Fruit fly (Drosophila melanogaster) ovary, adult (tissue): Measurements from ENCODE around the gene CG7872.
A peak's percentile ranks its signal among the peaks of the same experiment; 100 is the strongest.

ENCODE experiments used
- CG17801 ChIP-seq: fragments of 200-800 bp; optimal IDR thresholded peaks from 2 replicates; lab custom pipeline; 2019; ENCODE audit warnings: missing biosample characterization, mild to moderate bottlenecking, missing genetic modification characterization, moderate library complexity; ENCODE audit not compliant: partially characterized antibody

Gene CG7872

DNA sequence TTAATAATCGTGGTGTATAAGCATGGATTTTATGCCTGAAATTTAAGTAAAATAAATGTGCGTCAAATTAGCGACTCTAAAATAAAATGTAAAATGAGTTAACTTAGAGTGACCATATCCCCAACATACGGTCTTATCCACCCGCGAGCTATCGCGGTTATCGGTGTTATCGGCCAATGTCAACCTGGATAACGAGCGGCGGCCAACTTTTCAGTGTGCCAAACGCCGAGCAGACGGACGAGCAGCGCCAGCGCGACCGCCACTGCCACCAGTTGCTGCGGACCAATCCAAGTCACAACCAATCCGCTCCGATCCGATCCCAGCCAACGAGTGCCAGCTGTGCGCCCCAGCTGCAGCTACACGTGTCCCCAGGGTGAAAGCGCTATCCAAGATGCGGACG lies at the start of gene CG7872, which contains the start of gene cerv:
Gene CG7872 (plus strand): TSS at position 163 of the 400 bp plus-strand sequence.
Gene cerv (minus strand): TSS at position 129 of the 400 bp plus-strand sequence.
- peak; percentile 42 for TF ChIP-seq CG17801 (GFP tag; lab: Kevin White, UChicago)

- TF ChIP-seq CG17801 (GFP tag; lab: Kevin White, UChicago), result no peak
Measured at dm6 chrX:15529197-15529596, 48.8 kb upstream of the CG7872 start.

DNA sequence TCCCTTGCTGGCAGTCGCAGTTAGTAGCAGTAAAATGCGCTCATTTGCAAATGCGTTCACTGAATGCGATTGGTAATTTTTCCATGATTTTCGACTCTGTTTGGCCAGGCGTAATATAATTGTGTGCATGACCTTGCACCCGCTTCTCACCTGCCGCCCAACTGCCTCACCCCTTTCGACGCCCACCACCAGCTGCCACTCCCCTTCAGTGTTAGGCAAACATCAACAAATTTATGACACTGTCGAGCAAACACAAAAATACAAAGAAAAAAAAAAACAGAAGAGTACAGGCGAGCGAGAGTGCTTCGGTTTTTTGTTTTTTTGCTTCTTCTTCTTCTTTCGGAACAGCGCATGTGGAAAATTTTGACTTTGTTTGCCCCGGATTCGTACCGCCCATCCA lies 48.0 kb upstream of the CG7872 start:
- no peak for TF ChIP-seq CG17801 (GFP tag; lab: Kevin White, UChicago)

DNA sequence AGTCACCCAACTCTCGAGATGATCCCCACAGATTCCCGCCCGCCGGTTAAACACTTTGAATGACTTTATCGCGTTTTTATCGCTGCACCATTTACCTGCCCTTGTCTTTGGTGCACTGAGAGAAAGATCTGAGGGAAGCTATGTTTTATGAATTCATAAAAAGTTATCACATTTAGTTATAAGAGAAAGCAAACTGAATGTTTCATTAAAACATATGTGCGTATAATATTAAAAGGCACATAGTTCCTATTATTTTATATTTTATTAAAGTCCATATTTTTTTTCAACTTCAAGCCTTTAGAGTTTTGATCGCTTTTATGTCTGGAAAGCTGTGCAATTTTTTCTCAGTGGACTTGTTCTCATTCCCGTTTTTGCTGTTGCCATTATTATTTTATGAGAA lies 47.6 kb upstream of the CG7872 start:
- no peak for TF ChIP-seq CG17801 (GFP tag; lab: Kevin White, UChicago)

dm6 chrX:15532062-15532461 lies 45.9 kb upstream of the CG7872 start:
- no peak for TF ChIP-seq CG17801 (GFP tag; lab: Kevin White, UChicago)

dm6 chrX:15539856-15540488 lies 38.0 kb upstream of the CG7872 start:
- no peak for TF ChIP-seq CG17801 (GFP tag; lab: Kevin White, UChicago)

DNA sequence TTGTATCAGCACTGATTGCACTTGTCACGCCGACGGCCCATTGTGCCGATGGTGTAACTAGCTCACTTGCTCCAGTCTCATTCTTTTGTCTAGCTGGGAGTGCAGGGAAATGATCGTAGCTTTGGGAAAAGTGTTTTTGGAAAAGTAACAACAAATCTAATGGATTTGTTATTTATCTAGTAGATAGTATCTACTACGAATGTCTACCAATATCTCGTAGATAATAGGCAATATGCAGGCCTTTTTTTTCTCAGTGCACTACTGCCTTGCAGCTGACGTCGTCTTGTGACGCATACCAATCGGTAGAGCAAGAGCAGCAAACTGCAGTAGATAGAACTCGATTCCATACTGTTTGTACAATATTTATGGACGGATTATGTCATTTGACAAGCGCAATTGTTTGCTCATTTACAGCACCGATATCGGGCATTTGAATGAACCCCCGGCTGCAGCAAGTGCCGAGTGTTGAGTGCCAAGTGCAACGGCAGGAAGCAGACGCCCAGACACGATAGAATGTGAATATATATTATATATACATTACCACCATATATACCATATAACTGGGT lies 34.4 kb upstream of the CG7872 start:
- no peak for TF ChIP-seq CG17801 (GFP tag; lab: Kevin White, UChicago)

dm6 chrX:15545467-15546197 lies 32.4 kb upstream of the CG7872 start:
- no peak for TF ChIP-seq CG17801 (GFP tag; lab: Kevin White, UChicago)

DNA sequence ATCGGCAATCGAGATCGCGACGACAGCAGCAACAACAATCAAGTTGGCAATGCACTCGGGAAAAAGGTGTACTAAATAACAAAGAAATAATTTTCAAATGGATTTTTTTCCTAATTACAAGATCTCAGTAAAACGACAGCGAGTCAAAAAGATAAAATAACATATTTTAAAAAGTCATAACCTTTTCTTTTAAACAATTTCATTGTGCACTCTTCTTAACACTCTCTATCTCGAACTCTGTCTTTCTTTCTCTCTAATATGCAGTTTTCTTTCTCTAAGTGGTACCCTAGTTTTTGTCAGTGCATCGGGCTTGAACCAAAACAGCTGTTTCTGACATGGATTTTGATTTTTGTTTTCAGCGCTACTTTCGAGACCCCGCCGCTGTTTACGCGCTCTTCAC lies 28.9 kb upstream of the CG7872 start:
- no peak for TF ChIP-seq CG17801 (GFP tag; lab: Kevin White, UChicago)

dm6 chrX:15552472-15552888 lies 25.5 kb upstream of the CG7872 start:
- TF ChIP-seq CG17801 (GFP tag; lab: Kevin White, UChicago), result no peak

dm6 chrX:15554256-15554678 lies 23.7 kb upstream of the CG7872 start, which contains the start of gene Ac13E:
Gene Ac13E (minus strand): TSS chrX:15554278.
- TF ChIP-seq CG17801 (GFP tag; lab: Kevin White, UChicago), result peak; percentile 87

DNA sequence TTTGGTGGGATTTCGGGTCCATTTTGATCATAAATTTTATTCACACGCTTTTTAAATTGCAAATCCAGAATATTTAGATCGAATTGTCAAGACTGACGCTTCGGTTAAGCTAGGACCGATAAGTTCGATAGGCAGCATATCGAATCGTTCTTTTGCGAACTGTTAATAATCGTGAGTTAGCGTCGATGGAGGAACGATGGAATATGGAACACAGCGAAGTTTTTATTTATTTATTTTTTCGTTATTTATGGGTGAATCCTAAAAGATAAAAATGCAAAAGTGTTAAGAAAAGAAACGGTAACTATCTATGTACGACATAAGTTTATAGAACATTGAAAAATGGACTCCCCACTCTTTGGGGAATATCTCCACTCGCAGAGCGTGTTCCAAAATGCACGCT lies 22.1 kb upstream of the CG7872 start, which contains the start of gene CG42300:
Gene CG42300 (minus strand): TSS at position 101 of the 400 bp plus-strand sequence.
- no peak for TF ChIP-seq CG17801 (GFP tag; lab: Kevin White, UChicago)

DNA sequence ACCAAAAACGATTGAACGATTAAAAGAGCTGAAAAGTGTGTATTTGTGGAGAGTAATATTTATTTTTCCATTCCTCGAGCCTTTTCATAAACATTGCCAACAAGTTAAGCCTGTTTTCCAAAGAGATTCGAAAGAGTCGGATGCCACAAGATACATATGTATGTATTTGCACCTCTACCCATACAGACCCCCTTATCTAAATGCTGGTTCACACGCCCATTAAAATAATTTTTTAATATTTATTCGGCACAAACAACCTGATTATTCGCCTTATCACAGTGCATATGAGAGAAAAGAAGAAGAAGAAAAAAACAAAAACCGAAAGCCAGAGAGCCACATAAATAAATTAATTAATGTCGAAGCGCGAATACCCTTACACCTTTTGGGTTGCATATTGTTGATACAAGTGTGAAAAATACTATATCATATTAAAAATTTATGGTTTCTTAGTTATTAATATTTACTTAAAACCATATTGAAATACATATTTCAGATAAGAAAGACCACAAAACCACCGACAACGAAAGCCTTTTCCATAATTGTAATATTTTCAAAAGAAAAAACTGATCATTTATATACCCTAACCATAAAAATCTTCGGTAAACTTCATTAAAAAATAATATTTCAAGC lies 9.5 kb upstream of the CG7872 start:
- peak; percentile 21 for TF ChIP-seq CG17801 (GFP tag; lab: Kevin White, UChicago)

dm6 chrX:15568983-15569370 lies 9.0 kb upstream of the CG7872 start, which contains the start of gene CG7860:
Gene CG7860 (plus strand): TSS chrX:15568993.
- TF ChIP-seq CG17801 (GFP tag; lab: Kevin White, UChicago), result no peak

DNA sequence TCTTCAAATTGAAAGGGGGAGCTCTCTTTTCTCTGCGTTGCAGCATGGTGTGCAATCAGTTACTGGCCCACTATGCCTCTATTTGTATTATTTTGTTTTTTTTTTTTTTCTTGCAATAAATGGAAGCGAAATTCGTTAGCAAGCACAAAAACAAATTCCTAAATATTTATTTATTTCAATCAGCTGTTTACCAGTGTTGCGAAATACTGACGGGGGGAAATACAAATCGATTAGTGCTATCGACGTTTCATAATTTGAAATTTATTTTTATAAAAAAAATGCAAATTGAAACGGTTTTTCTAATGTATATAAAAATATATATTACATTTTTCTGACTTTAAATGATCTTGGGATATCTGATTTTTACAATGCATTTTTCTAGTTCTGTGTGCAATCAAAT lies 6.1 kb upstream of the CG7872 start, which contains the start of gene CG15643:
Gene CG15643 (minus strand): TSS at position 211 of the 400 bp plus-strand sequence.
- no peak for TF ChIP-seq CG17801 (GFP tag; lab: Kevin White, UChicago)
